Worm (Caenorhabditis elegans): ENCODE data around the gene ZK829.9.

ZK829.9 gene

ce11 chrIV:11955592-11955991 lies 14.7 kb upstream of the ZK829.9 start (continued):
- no peak for TF ChIP-seq zfp-2 (tag; optimal IDR thresholded peaks at IDR 0.05)
- TF ChIP-seq ZK337.2 (GFP tag; IDR thresholded peaks at IDR 0.05) = no peak
- no peak for TF ChIP-seq F37D6.2 (tag; optimal IDR thresholded peaks at IDR 0.05)
- TF ChIP-seq mes-2 (tag; optimal IDR thresholded peaks at IDR 0.05; ENCODE audit: poor library complexity, severe bottlenecking) = peak; percentile 65
- no peak for TF ChIP-seq dmd-9 (GFP tag; IDR thresholded peaks at IDR 0.05)
- TF ChIP-seq sdz-12 (GFP tag; optimal IDR thresholded peaks at IDR 0.05) = no peak
- peak; percentile 86 for TF ChIP-seq mep-1 (tag; optimal IDR thresholded peaks at IDR 0.05)
- peak in 1 of 2 experiments; percentile 73 for TF ChIP-seq daf-16 (GFP tag; optimal IDR thresholded peaks at IDR 0.05)
- peak; percentile 92 for TF ChIP-seq daf-16 (tag; optimal IDR thresholded peaks at IDR 0.05)
- TF ChIP-seq egl-43 (GFP tag; IDR thresholded peaks at IDR 0.05) = no peak
- TF ChIP-seq fos-1 (tag; optimal IDR thresholded peaks at IDR 0.05) = peak; percentile 71
- peak; percentile 34 to 76 for TF ChIP-seq mdl-1 (tag; optimal IDR thresholded peaks at IDR 0.05)
- peak; percentile 29 for TF ChIP-seq T26A8.4 (GFP tag; IDR thresholded peaks at IDR 0.05)
- TF ChIP-seq ces-1 (GFP tag; optimal IDR thresholded peaks at IDR 0.05) = no peak
- TF ChIP-seq mxl-2 (GFP tag; conservative IDR thresholded peaks at IDR 0.05) = no peak
- TF ChIP-seq tra-1 (GFP tag; IDR thresholded peaks at IDR 0.05) = peak; percentile 65
- peak; percentile 86 for TF ChIP-seq nhr-10 (tag; optimal IDR thresholded peaks at IDR 0.05)
- peak; percentile 15; the same call in 1 of the 2 replicates for TF ChIP-seq hmg-1.1 (GFP tag; IDR thresholded peaks at IDR 0.05)
- TF ChIP-seq arid-1 (GFP tag; conservative IDR thresholded peaks at IDR 0.05) = peak; percentile 39

DNA sequence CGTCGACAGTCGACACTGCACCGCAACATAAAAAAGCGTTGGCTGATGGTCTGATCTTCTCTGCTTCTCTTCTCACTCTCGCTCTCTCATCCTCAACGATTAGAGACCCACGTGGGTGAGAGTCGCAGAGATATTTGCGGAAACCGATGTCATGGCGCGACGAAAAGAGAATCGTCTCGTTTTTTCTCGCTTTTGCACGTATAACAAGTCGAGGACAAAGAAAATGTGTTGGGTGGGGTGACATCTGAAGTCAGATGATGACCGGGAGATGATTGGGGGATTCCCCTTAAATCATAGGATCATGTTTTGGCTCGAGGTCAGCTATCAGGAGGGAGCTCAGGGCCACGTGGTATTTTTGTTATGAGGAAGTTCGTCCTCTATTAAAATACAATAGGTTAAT lies 13.9 kb upstream of the ZK829.9 start:
- TF ChIP-seq hmg-1.1 (GFP tag; IDR thresholded peaks at IDR 0.05) (peak; percentile 49; the same call in 1 of the 2 replicates), fkh-10 (GFP tag; optimal IDR thresholded peaks at IDR 0.05) (no peak), php-3 (GFP tag; IDR thresholded peaks at IDR 0.05) (peak; percentile 65), unc-62 (GFP tag; optimal IDR thresholded peaks at IDR 0.05 in 1 of 2) (peak in 1 of 2 experiments; percentile 100), unc-62 (tag; optimal IDR thresholded peaks at IDR 0.05) (no peak), dmd-6 (GFP tag; IDR thresholded peaks at IDR 0.05) (peak; percentile 99), ceh-32 (tag; optimal IDR thresholded peaks at IDR 0.05; ENCODE audit: poor library complexity) (no peak), daf-16 (GFP tag; optimal IDR thresholded peaks at IDR 0.05) (no peak), daf-16 (tag; optimal IDR thresholded peaks at IDR 0.05) (peak; percentile 71), F10B5.3 (tag; optimal IDR thresholded peaks at IDR 0.05) (no peak), zfp-3 (GFP tag; conservative IDR thresholded peaks at IDR 0.05) (peak; percentile 51; the same call in 1 of the 2 replicates), lin-38 (GFP tag; IDR thresholded peaks at IDR 0.05) (peak; percentile 40), egl-43 (GFP tag; IDR thresholded peaks at IDR 0.05) (no peak), spr-1 (tag; optimal IDR thresholded peaks at IDR 0.05) (no peak), saeg-2 (GFP tag; IDR thresholded peaks at IDR 0.05) (peak; percentile 89), lin-1 (GFP tag; IDR thresholded peaks at IDR 0.05) (peak; percentile 91), ztf-7 (tag; optimal IDR thresholded peaks at IDR 0.05) (peak; percentile 46), snpc-1.2 (GFP tag; IDR thresholded peaks at IDR 0.05) (no peak), dmd-9 (GFP tag; IDR thresholded peaks at IDR 0.05) (no peak), madf-9 (GFP tag; conservative IDR thresholded peaks at IDR 0.05) (peak; percentile 45; the same call in 1 of the 2 replicates), lin-39 (tag; optimal IDR thresholded peaks at IDR 0.05) (no peak), pha-4 (GFP tag; IDR thresholded peaks at IDR 0.05) (peak; percentile 74), pha-4 (tag; optimal IDR thresholded peaks at IDR 0.05) (no peak), mes-2 (tag; optimal IDR thresholded peaks at IDR 0.05; ENCODE audit: poor library complexity, severe bottlenecking) (peak; percentile 62), lim-7 (GFP tag; IDR thresholded peaks at IDR 0.05) (no peak), ceh-20 (GFP tag; IDR thresholded peaks at IDR 0.05) (peak; percentile 91), gei-8 (GFP tag; optimal IDR thresholded peaks at IDR 0.05) (peak; percentile 93), zip-11 (GFP tag; IDR thresholded peaks at IDR 0.05) (no peak), mdl-1 (tag; optimal IDR thresholded peaks at IDR 0.05) (peak; percentile 100), nhr-28 (tag; optimal IDR thresholded peaks at IDR 0.05) (peak; percentile 92), nhr-6 (tag; optimal IDR thresholded peaks at IDR 0.05) (peak; percentile 49), tra-1 (GFP tag; IDR thresholded peaks at IDR 0.05) (peak; percentile 94), daf-8 (GFP tag; IDR thresholded peaks at IDR 0.05) (no peak), lin-29 (GFP tag; IDR thresholded peaks at IDR 0.05) (0 out of 2 replicates have a peak, but pooled peaks have one; percentile 59), lsy-2 (tag; optimal IDR thresholded peaks at IDR 0.05) (peak in 1 of 2 experiments; percentile 74), mdt-29 (GFP tag; IDR thresholded peaks at IDR 0.05) (peak; percentile 98), mxl-3 (GFP tag; optimal IDR thresholded peaks at IDR 0.05) (peak; percentile 99), nhr-102 (tag; optimal IDR thresholded peaks at IDR 0.05) (peak; percentile 80)
